Worm (Caenorhabditis elegans) whole organism, mixed stage, embryonic: ENCODE data around the gene ZK1240.11.

Experiments
- ces-1 ChIP-seq: fragments of 150-350 bp; optimal IDR thresholded peaks from 2 replicates; lab custom pipeline; 2014; ENCODE audit warnings: missing biosample characterization, missing genetic modification reagents, missing genetic modification characterization
- drap-1 ChIP-seq: fragments of 200-800 bp; sonication (Bioruptor generic); optimal IDR thresholded peaks from 3 replicates; lab custom pipeline; 2018; ENCODE audit warnings: mild to moderate bottlenecking, missing genetic modification characterization, missing compliant biosample characterization
- lin-13 ChIP-seq: fragments of 150-350 bp; optimal IDR thresholded peaks from 2 replicates; lab custom pipeline; 2014; ENCODE audit warnings: missing biosample characterization, missing genetic modification characterization
- lsy-2 ChIP-seq: fragments of 150-350 bp; optimal IDR thresholded peaks from 2 replicates; lab custom pipeline; 2014; ENCODE audit warnings: missing biosample characterization, missing genetic modification characterization
- mab-5 ChIP-seq: fragments of 150-350 bp; optimal IDR thresholded peaks from 2 replicates; lab custom pipeline; 2014; ENCODE audit warnings: missing biosample characterization, missing genetic modification characterization
- mep-1 ChIP-seq: fragments of 150-350 bp; optimal IDR thresholded peaks from 2 replicates; lab custom pipeline; 2017; ENCODE audit warnings: missing biosample characterization, missing genetic modification reagents, missing genetic modification characterization, inconsistent platforms
- nhr-12 ChIP-seq: fragments of 150-350 bp; optimal IDR thresholded peaks from 2 replicates; lab custom pipeline; 2014; ENCODE audit warnings: missing biosample characterization, missing genetic modification characterization
- nhr-76 ChIP-seq: sonication (generic microtip); optimal IDR thresholded peaks from 2 replicates; lab custom pipeline; 2017; ENCODE audit warnings: missing biosample characterization, missing genetic modification characterization
- sem-2 ChIP-seq: fragments of 200-800 bp; sonication (Bioruptor generic); optimal IDR thresholded peaks from 2 replicates; lab custom pipeline; 2018; ENCODE audit warnings: mild to moderate bottlenecking, missing genetic modification characterization, missing compliant biosample characterization
- sptf-1 ChIP-seq: sonication (generic microtip); optimal IDR thresholded peaks from 2 replicates; lab custom pipeline; 2017; ENCODE audit warnings: mild to moderate bottlenecking, missing genetic modification characterization, moderate library complexity, missing compliant biosample characterization
- unc-39 ChIP-seq: fragments of 150-350 bp; optimal IDR thresholded peaks from 2 replicates; lab custom pipeline; 2014; ENCODE audit warnings: missing biosample characterization, missing genetic modification characterization

ce11 chrII:2341515-2341914 is 16.5 kb downstream of the ZK1240.11 start, which contains the start of gene enri-1:
- TF ChIP-seq lin-13 (tag; lab: Kevin White, UChicago) (no peak), unc-39 (tag; lab: Kevin White, UChicago) (no peak), sem-2 (GFP tag; lab: Kevin White, UChicago) (no peak), drap-1 (no peak), nhr-12 (tag; lab: Kevin White, UChicago) (no peak), nhr-76 (no peak), sptf-1 (tag; lab: Kevin White, UChicago) (no peak), mep-1 (tag; lab: Kevin White, UChicago) (no peak), mab-5 (tag; lab: Kevin White, UChicago) (no peak), ces-1 (no peak), lsy-2 (tag; lab: Kevin White, UChicago) (no peak)
